Fruit fly (Drosophila melanogaster) whole organism, embryonic: ENCODE results near the gene CG9107.

Experiments used
- Bgb ChIP-seq: fragments of 200-800 bp; sonication (Bioruptor generic); IDR thresholded peaks from 2 replicates; pipeline ENCODE4 v1.3.6; 2022; ENCODE audit warnings: missing biosample characterization, missing genetic modification characterization; ENCODE audit not compliant: partially characterized antibody
- CG10267 ChIP-seq: fragments of 200-800 bp; sonication (Bioruptor generic); optimal IDR thresholded peaks from 2 replicates; lab custom pipeline; 2018; ENCODE audit warnings: missing biosample characterization, mild to moderate bottlenecking, missing genetic modification characterization, moderate library complexity
- CG10274 ChIP-seq: fragments of 200-800 bp; sonication (Bioruptor generic); optimal IDR thresholded peaks from 3 replicates; lab custom pipeline; 2017; ENCODE audit warnings: missing biosample characterization, mild to moderate bottlenecking, missing genetic modification characterization
- CG13287 ChIP-seq: fragments of 200-800 bp; sonication (Bioruptor generic); IDR thresholded peaks from 2 replicates; pipeline ENCODE4 v1.3.6; 2022; ENCODE audit warnings: missing biosample characterization, missing genetic modification characterization; ENCODE audit not compliant: partially characterized antibody
- CG14860 ChIP-seq: fragments of 200-800 bp; sonication (Bioruptor generic); IDR thresholded peaks from 3 replicates; pipeline ENCODE4 v1.3.6; 2022; ENCODE audit warnings: missing biosample characterization, missing genetic modification characterization; ENCODE audit not compliant: partially characterized antibody
- CG1529 ChIP-seq: fragments of 200-800 bp; sonication (Bioruptor generic); optimal IDR thresholded peaks from 3 replicates; lab custom pipeline; 2018; ENCODE audit warnings: missing biosample characterization, missing genetic modification characterization
- CG15479 ChIP-seq: fragments of 200-800 bp; sonication (Bioruptor generic); optimal IDR thresholded peaks from 3 replicates; lab custom pipeline; 2019; ENCODE audit warnings: missing biosample characterization, mild to moderate bottlenecking, missing genetic modification characterization, moderate library complexity
- CG15601 ChIP-seq: fragments of 200-800 bp; sonication (Bioruptor generic); optimal IDR thresholded peaks from 3 replicates; lab custom pipeline; 2019; ENCODE audit warnings: missing biosample characterization, mild to moderate bottlenecking, missing genetic modification characterization, moderate library complexity
- CG17361 ChIP-seq: fragments of 200-800 bp; sonication (Bioruptor generic); IDR thresholded peaks from 3 replicates; pipeline ENCODE4 v1.3.6; 2022; ENCODE audit warnings: missing biosample characterization, missing genetic modification characterization
- CG1832 ChIP-seq: fragments of 200-800 bp; sonication (Bioruptor generic); optimal IDR thresholded peaks from 2 replicates; lab custom pipeline; 2017; ENCODE audit warnings: missing biosample characterization, mild to moderate bottlenecking, missing genetic modification characterization, inconsistent platforms
- CG2116 ChIP-seq: fragments of 200-800 bp; sonication (Bioruptor generic); optimal IDR thresholded peaks from 3 replicates; lab custom pipeline; 2018; ENCODE audit warnings: missing biosample characterization, mild to moderate bottlenecking, missing genetic modification characterization
- CG2129 ChIP-seq: fragments of 200-800 bp; sonication (Bioruptor generic); IDR thresholded peaks from 2 replicates; pipeline ENCODE4 v1.3.6; 2022; ENCODE audit warnings: missing biosample characterization, missing genetic modification characterization; ENCODE audit not compliant: partially characterized antibody
- CG2712 ChIP-seq: fragments of 200-800 bp; optimal IDR thresholded peaks from 3 replicates; lab custom pipeline; 2019; ENCODE audit warnings: missing biosample characterization, mild to moderate bottlenecking, missing genetic modification characterization, moderate library complexity
- CG30020 ChIP-seq: fragments of 200-800 bp; optimal IDR thresholded peaks from 2 replicates; lab custom pipeline; 2019; ENCODE audit warnings: missing biosample characterization, mild to moderate bottlenecking, missing genetic modification characterization, moderate library complexity
- CG31365 ChIP-seq: fragments of 200-800 bp; sonication (Bioruptor generic); optimal IDR thresholded peaks from 2 replicates; lab custom pipeline; 2018; ENCODE audit warnings: missing biosample characterization, mild to moderate bottlenecking, missing genetic modification characterization
- CG34224 ChIP-seq: fragments of 200-800 bp; sonication (Bioruptor generic); IDR thresholded peaks from 3 replicates; pipeline ENCODE4 v1.3.6; 2022; ENCODE audit warnings: missing biosample characterization, missing genetic modification characterization; ENCODE audit not compliant: partially characterized antibody
- CG3847 ChIP-seq: fragments of 200-800 bp; sonication (Bioruptor generic); IDR thresholded peaks from 2 replicates; pipeline ENCODE4 v1.3.6; 2022; ENCODE audit warnings: missing biosample characterization, missing genetic modification characterization
- CG42726 ChIP-seq: fragments of 200-800 bp; sonication (Bioruptor generic); IDR thresholded peaks from 2 replicates; pipeline ENCODE4 v1.3.6; 2022; ENCODE audit warnings: missing biosample characterization, missing genetic modification characterization; ENCODE audit not compliant: partially characterized antibody
- CG6272 ChIP-seq: fragments of 200-800 bp; sonication (Bioruptor generic); IDR thresholded peaks from 2 replicates; pipeline ENCODE4 v1.3.6; 2022; ENCODE audit warnings: missing biosample characterization, missing genetic modification characterization
- CG6791 ChIP-seq: fragments of 200-800 bp; sonication (Bioruptor generic); IDR thresholded peaks from 3 replicates; pipeline ENCODE4 v1.3.6; 2022; ENCODE audit warnings: missing biosample characterization, missing genetic modification characterization; ENCODE audit not compliant: partially characterized antibody
- CG7357 ChIP-seq: fragments of 200-800 bp; sonication (Bioruptor generic); IDR thresholded peaks from 3 replicates; pipeline ENCODE4 v1.3.6; 2022; ENCODE audit warnings: missing biosample characterization, missing genetic modification characterization
- CG8290 ChIP-seq, 3 experiments: fragments of 200-800 bp; sonication (Bioruptor generic); optimal IDR thresholded peaks; 2 replicates each; lab custom pipeline; 2016 to 2019; ENCODE audit warnings: missing biosample characterization in 3 of 3, missing genetic modification characterization in 3 of 3, mild to moderate bottlenecking in 2 of 3, moderate library complexity in 1 of 3
- CG9932 ChIP-seq: fragments of 200-800 bp; sonication (Bioruptor generic); IDR thresholded peaks from 2 replicates; pipeline ENCODE4 v1.3.6; 2022; ENCODE audit warnings: missing biosample characterization, missing genetic modification characterization
- CTCF ChIP-seq: fragments of 200-800 bp; sonication (Bioruptor generic); optimal IDR thresholded peaks from 2 replicates; lab custom pipeline; 2017; ENCODE audit warnings: missing biosample characterization, mild to moderate bottlenecking, missing genetic modification characterization, moderate library complexity
- Dll ChIP-seq: fragments of 200-800 bp; sonication (Bioruptor generic); IDR thresholded peaks from 4 replicates; pipeline ENCODE4 v1.3.6; 2022; ENCODE audit warnings: missing biosample characterization, missing genetic modification characterization; ENCODE audit not compliant: partially characterized antibody
- HLH4C ChIP-seq: fragments of 200-800 bp; sonication (Bioruptor generic); IDR thresholded peaks from 3 replicates; pipeline ENCODE4 v1.3.6; 2022; ENCODE audit warnings: missing biosample characterization, missing genetic modification characterization; ENCODE audit not compliant: partially characterized antibody
- Lhr ChIP-seq: fragments of 200-800 bp; sonication (Bioruptor generic); optimal IDR thresholded peaks from 3 replicates; lab custom pipeline; 2017; ENCODE audit warnings: mild to moderate bottlenecking, missing biosample characterization, missing genetic modification reagents, missing genetic modification characterization
- MBD-R2 ChIP-seq: fragments of 200-800 bp; sonication (Bioruptor generic); IDR thresholded peaks from 2 replicates; pipeline ENCODE4 v1.3.6; 2022; ENCODE audit warnings: missing biosample characterization, missing genetic modification characterization
- NC2β ChIP-seq: fragments of 200-800 bp; sonication (Bioruptor generic); optimal IDR thresholded peaks from 2 replicates; lab custom pipeline; 2016; ENCODE audit warnings: missing biosample characterization, missing genetic modification characterization
- Opbp ChIP-seq: fragments of 200-800 bp; sonication (Bioruptor generic); IDR thresholded peaks from 3 replicates; pipeline ENCODE4 v1.3.6; 2022; ENCODE audit warnings: missing biosample characterization, missing genetic modification characterization; ENCODE audit not compliant: partially characterized antibody
- Rfx ChIP-seq: fragments of 200-800 bp; sonication (Bioruptor generic); IDR thresholded peaks from 2 replicates; pipeline ENCODE4 v1.3.6; 2022; ENCODE audit warnings: missing biosample characterization, missing genetic modification characterization
- Scr ChIP-seq: fragments of 200-800 bp; sonication (Bioruptor generic); IDR thresholded peaks from 2 replicates; pipeline ENCODE4 v1.3.6; 2022; ENCODE audit warnings: missing biosample characterization, missing genetic modification characterization; ENCODE audit not compliant: partially characterized antibody
- Six4 ChIP-seq: fragments of 200-800 bp; sonication (Bioruptor generic); optimal IDR thresholded peaks from 2 replicates; lab custom pipeline; 2016; ENCODE audit warnings: missing biosample characterization, missing genetic modification characterization
- ato ChIP-seq: fragments of 200-800 bp; sonication (Bioruptor generic); IDR thresholded peaks from 2 replicates; pipeline ENCODE4 v1.3.6; 2022; ENCODE audit warnings: missing biosample characterization, missing genetic modification characterization; ENCODE audit not compliant: partially characterized antibody
- crp ChIP-seq, 2 experiments: fragments of 200-800 bp; sonication (Bioruptor generic); optimal IDR thresholded peaks; 2 replicates in 1 of 2; 3 replicates in 1 of 2; lab custom pipeline; 2017; ENCODE audit warnings: missing biosample characterization in 2 of 2, missing genetic modification characterization in 2 of 2, mild to moderate bottlenecking in 1 of 2, moderate library complexity in 1 of 2
- danr ChIP-seq: fragments of 200-800 bp; sonication (Bioruptor generic); IDR thresholded peaks from 2 replicates; pipeline ENCODE4 v1.3.6; 2022; ENCODE audit warnings: missing biosample characterization, missing genetic modification characterization
- fd96Cb ChIP-seq: fragments of 200-800 bp; sonication (Bioruptor generic); optimal IDR thresholded peaks from 2 replicates; lab custom pipeline; 2018; ENCODE audit warnings: missing biosample characterization, mild to moderate bottlenecking, missing genetic modification characterization, moderate library complexity
- hbn ChIP-seq: fragments of 200-800 bp; sonication (Bioruptor generic); IDR thresholded peaks from 2 replicates; pipeline ENCODE4 v1.3.6; 2022; ENCODE audit warnings: missing biosample characterization, missing genetic modification characterization; ENCODE audit not compliant: partially characterized antibody
- knrl ChIP-seq: fragments of 200-800 bp; sonication (Bioruptor generic); IDR thresholded peaks from 3 replicates; pipeline ENCODE4 v1.3.6; 2022; ENCODE audit warnings: missing biosample characterization, missing genetic modification characterization; ENCODE audit not compliant: partially characterized antibody
- nom ChIP-seq: fragments of 200-800 bp; sonication (Bioruptor generic); optimal IDR thresholded peaks from 2 replicates; lab custom pipeline; 2017; ENCODE audit warnings: missing biosample characterization, missing genetic modification characterization, mild to moderate bottlenecking, moderate library complexity, missing genetic modification reagents
- pho ChIP-seq: fragments of 200-800 bp; sonication (Bioruptor generic); optimal IDR thresholded peaks from 2 replicates; lab custom pipeline; 2016; ENCODE audit warnings: missing biosample characterization, missing genetic modification characterization
- slbo ChIP-seq: fragments of 200-800 bp; sonication (Bioruptor generic); IDR thresholded peaks from 2 replicates; pipeline ENCODE4 v1.3.6; 2022; ENCODE audit warnings: missing biosample characterization, missing genetic modification characterization
- slou ChIP-seq: fragments of 200-800 bp; sonication (Bioruptor generic); optimal IDR thresholded peaks from 3 replicates; lab custom pipeline; 2016; ENCODE audit warnings: missing biosample characterization, missing genetic modification characterization
- trem ChIP-seq: fragments of 200-800 bp; optimal IDR thresholded peaks from 3 replicates; lab custom pipeline; 2019; ENCODE audit warnings: missing biosample characterization, mild to moderate bottlenecking, missing genetic modification characterization, moderate library complexity
- twi ChIP-seq: fragments of 200-800 bp; optimal IDR thresholded peaks from 2 replicates; lab custom pipeline; 2019; ENCODE audit warnings: missing biosample characterization, mild to moderate bottlenecking, missing genetic modification characterization, moderate library complexity
- vnd ChIP-seq: fragments of 200-800 bp; sonication (Bioruptor generic); IDR thresholded peaks from 3 replicates; pipeline ENCODE4 v1.3.6; 2022; ENCODE audit warnings: missing biosample characterization, missing genetic modification characterization; ENCODE audit not compliant: partially characterized antibody
- zen ChIP-seq: fragments of 200-800 bp; sonication (Bioruptor generic); optimal IDR thresholded peaks from 3 replicates; lab custom pipeline; 2018; ENCODE audit warnings: missing biosample characterization, mild to moderate bottlenecking, missing genetic modification characterization, moderate library complexity
- zen2 ChIP-seq: fragments of 200-800 bp; sonication (Bioruptor generic); IDR thresholded peaks from 3 replicates; pipeline ENCODE4 v1.3.6; 2022; ENCODE audit warnings: missing biosample characterization, missing genetic modification characterization; ENCODE audit not compliant: partially characterized antibody

The CG9107 gene

dm6 chr2L:6050575-6050974, 26.2 kb upstream of the CG9107 start, which contains the start of gene CG9135 (continued):
- TF ChIP-seq vnd (peak; percentile 99), CG14860 (GFP tag; lab: Robert Waterston, UW) (peak; percentile 99), CG9932 (GFP tag; lab: Robert Waterston, UW) (peak; percentile 59; the same call in 1 of the 2 replicates), CG10274 (no peak), CG2116 (peak; percentile 93), fd96Cb (tag; lab: Kevin White, UChicago) (no peak), CG42726 (GFP tag; lab: Robert Waterston, UW) (peak; percentile 99), NC2β (GFP tag; lab: Kevin White, UChicago) (no peak), CG1832 (GFP tag; lab: Kevin White, UChicago) (no peak), CG2712 (tag; lab: Kevin White, UChicago) (peak; percentile 36), CG30020 (peak; percentile 72), HLH4C (GFP tag; lab: Robert Waterston, UW) (peak; percentile 99), zen2 (GFP tag; lab: Robert Waterston, UW) (peak; percentile 99), CG10267 (peak; percentile 19), Rfx (GFP tag; lab: Robert Waterston, UW) (peak; percentile 62), danr (GFP tag; lab: Robert Waterston, UW) (no peak), CG6272 (GFP tag; lab: Robert Waterston, UW) (peak; percentile 28; the same call in 1 of the 2 replicates), Dll (peak; percentile 96), twi (no peak), Bgb (GFP tag; lab: Robert Waterston, UW) (peak; percentile 99), CTCF (peak; percentile 2), CG15601 (tag; lab: Kevin White, UChicago) (peak; percentile 11), CG6791 (GFP tag; lab: Robert Waterston, UW) (peak; percentile 100), CG3847 (GFP tag; lab: Robert Waterston, UW) (no peak), MBD-R2 (GFP tag; lab: Robert Waterston, UW) (peak; percentile 79), Lhr (GFP tag; lab: Kevin White, UChicago) (peak; percentile 56), CG1529 (GFP tag; lab: Kevin White, UChicago) (no peak), slou (GFP tag; lab: Kevin White, UChicago) (no peak), slbo (GFP tag; lab: Robert Waterston, UW) (0 out of 2 replicates have a peak, but pooled peaks have one; percentile 8), CG2129 (GFP tag; lab: Robert Waterston, UW) (peak; percentile 90), CG8290 (GFP tag; optimal IDR thresholded peaks at IDR 0.05; lab: Kevin White, UChicago) (no peak), CG8290 (tag; optimal IDR thresholded peaks at IDR 0.05; lab: Kevin White, UChicago) (peak in 1 of 2 experiments; percentile 55), Six4 (GFP tag; lab: Kevin White, UChicago) (no peak), zen (tag; lab: Kevin White, UChicago) (peak; percentile 56), Scr (peak; percentile 98), CG15479 (GFP tag; lab: Kevin White, UChicago) (no peak), CG7357 (GFP tag; lab: Robert Waterston, UW) (peak; percentile 94), CG13287 (GFP tag; lab: Robert Waterston, UW) (peak; percentile 99), nom (GFP tag; lab: Kevin White, UChicago) (no peak), crp (GFP tag; optimal IDR thresholded peaks at IDR 0.05; lab: Kevin White, UChicago) (peak in 1 of 2 experiments; percentile 19), trem (tag; lab: Kevin White, UChicago) (peak; percentile 69), hbn (GFP tag; lab: Robert Waterston, UW) (peak; percentile 98), CG34224 (GFP tag; lab: Robert Waterston, UW) (peak; percentile 99), CG17361 (GFP tag; lab: Robert Waterston, UW) (no peak), ato (GFP tag; lab: Robert Waterston, UW) (peak; percentile 99), pho (GFP tag; lab: Kevin White, UChicago) (no peak), CG31365 (tag; lab: Kevin White, UChicago) (no peak), knrl (GFP tag; lab: Robert Waterston, UW) (peak; percentile 98), Opbp (peak; percentile 99)
